Worm (Caenorhabditis elegans) whole organism, late embryonic: ENCODE data around the gene chpf-1.

Source experiments
- ceh-9 ChIP-seq: sonication (generic microtip); optimal IDR thresholded peaks from 2 replicates; lab custom pipeline; 2016; ENCODE audit warnings: mild to moderate bottlenecking, missing genetic modification characterization, inconsistent platforms, missing compliant biosample characterization
- hlh-30 ChIP-seq: sonication (generic microtip); optimal IDR thresholded peaks from 2 replicates; lab custom pipeline; 2017; ENCODE audit warnings: antibody characterized with exemption, missing genetic modification characterization, missing compliant biosample characterization; ENCODE audit not compliant: insufficient read depth
- nhr-11 ChIP-seq: fragments of 150-350 bp; optimal IDR thresholded peaks from 2 replicates; lab custom pipeline; 2014; ENCODE audit warnings: missing biosample characterization, missing genetic modification characterization
- pha-4 ChIP-seq: fragments of 150-350 bp; optimal IDR thresholded peaks from 2 replicates; lab custom pipeline; 2018; ENCODE audit warnings: missing biosample characterization, missing genetic modification reagents, missing genetic modification characterization
- tbx-2 ChIP-seq: sonication (generic microtip); optimal IDR thresholded peaks from 2 replicates; lab custom pipeline; 2016; ENCODE audit warnings: missing genetic modification characterization, missing compliant biosample characterization
- ttx-3 ChIP-seq: sonication (generic microtip); optimal IDR thresholded peaks from 2 replicates; lab custom pipeline; 2016; ENCODE audit warnings: missing genetic modification reagents, missing genetic modification characterization, missing compliant biosample characterization

ce11 chrV:10241121-10241803 lies 38.0 kb upstream of the chpf-1 start, which contains the start of the genes C12D8.21 and col-148:
- TF ChIP-seq nhr-11 (tag; lab: Kevin White, UChicago): no peak
- TF ChIP-seq hlh-30 (tag; lab: Kevin White, UChicago): no peak
- no peak for TF ChIP-seq ceh-9 (tag; lab: Kevin White, UChicago)
- TF ChIP-seq ttx-3 (tag; lab: Kevin White, UChicago): no peak
- no peak for TF ChIP-seq pha-4
- TF ChIP-seq tbx-2 (tag; lab: Kevin White, UChicago): no peak
